Fruit fly (Drosophila melanogaster): ENCODE measurements around the gene 5PtaseI.

The 5PtaseI gene

dm6 chr3R:25049742-25050517 is 5.0 kb upstream of the 5PtaseI start (continued):
- TF ChIP-seq dmrt11E (tag; optimal IDR thresholded peaks at IDR 0.05), result no peak
- TF ChIP-seq Vsx1 (GFP tag; optimal IDR thresholded peaks at IDR 0.05), result no peak
- no peak for TF ChIP-seq CG18619 (GFP tag; optimal IDR thresholded peaks at IDR 0.05)
- no peak for TF ChIP-seq vfl (GFP tag; optimal IDR thresholded peaks at IDR 0.05)
- no peak for TF ChIP-seq GATAe (GFP tag; conservative IDR thresholded peaks at IDR 0.05)
- TF ChIP-seq Side (GFP tag; optimal IDR thresholded peaks at IDR 0.05), result no peak
- TF ChIP-seq Hmx (GFP tag; optimal IDR thresholded peaks at IDR 0.05), result no peak
- no peak for TF ChIP-seq Optix (GFP tag; IDR thresholded peaks at IDR 0.05)
- no peak for TF ChIP-seq fru (optimal IDR thresholded peaks at IDR 0.05)
- TF ChIP-seq CG12104 (GFP tag; optimal IDR thresholded peaks at IDR 0.05), result no peak
- no peak for TF ChIP-seq pho (GFP tag; optimal IDR thresholded peaks at IDR 0.05)
- TF ChIP-seq Lpt (GFP tag; optimal IDR thresholded peaks at IDR 0.05), result no peak
- no peak for TF ChIP-seq crol (GFP tag; IDR thresholded peaks at IDR 0.05)
- TF ChIP-seq onecut (GFP tag; IDR thresholded peaks at IDR 0.05), result peak; percentile 46; the same call in 1 of the 2 replicates
- no peak for TF ChIP-seq slp2 (GFP tag; optimal IDR thresholded peaks at IDR 0.05)
- no peak for TF ChIP-seq Dip2 (GFP tag; IDR thresholded peaks at IDR 0.05)
- TF ChIP-seq NFAT (GFP tag; IDR thresholded peaks at IDR 0.05), result no peak
- no peak for TF ChIP-seq Fer3 (tag; optimal IDR thresholded peaks at IDR 0.05)
- TF ChIP-seq odd (GFP tag; optimal IDR thresholded peaks at IDR 0.05), result peak; percentile 48
- no peak for TF ChIP-seq HHEX (GFP tag; optimal IDR thresholded peaks at IDR 0.05)
- TF ChIP-seq CG17829 (tag; optimal IDR thresholded peaks at IDR 0.05), result peak; percentile 45
- TF ChIP-seq CG15696 (tag; optimal IDR thresholded peaks at IDR 0.05), result no peak
- TF ChIP-seq CG1792 (GFP tag; optimal IDR thresholded peaks at IDR 0.05), result no peak
- TF ChIP-seq MTF-1 (GFP tag; optimal IDR thresholded peaks at IDR 0.05; ENCODE audit: borderline replicate concordance), result peak; percentile 24
- TF ChIP-seq Mes4 (GFP tag; optimal IDR thresholded peaks at IDR 0.05), result no peak
- peak; percentile 91 for TF ChIP-seq CG10543 (GFP tag; optimal IDR thresholded peaks at IDR 0.05)
- TF ChIP-seq ato (GFP tag; IDR thresholded peaks at IDR 0.05; ENCODE audit: partially characterized antibody), result no peak
- no peak for TF ChIP-seq dati (GFP tag; IDR thresholded peaks at IDR 0.05)
- TF ChIP-seq Pdp1 (GFP tag; optimal IDR thresholded peaks at IDR 0.05), result peak in 1 of 2 experiments; percentile 54
- no peak for TF ChIP-seq sisA (GFP tag; IDR thresholded peaks at IDR 0.05)
- TF ChIP-seq CrebB (tag; optimal IDR thresholded peaks at IDR 0.05), result peak; percentile 39
- no peak for TF ChIP-seq Abd-B (GFP tag; optimal IDR thresholded peaks at IDR 0.05)
- no peak for TF ChIP-seq Atf6 (GFP tag; IDR thresholded peaks at IDR 0.05)
- no peak for TF ChIP-seq repo (GFP tag; optimal IDR thresholded peaks at IDR 0.05)
- no peak for TF ChIP-seq dmrt99B (tag; optimal IDR thresholded peaks at IDR 0.05)
- peak; percentile 61 for TF ChIP-seq CG12071 (GFP tag; optimal IDR thresholded peaks at IDR 0.05)
- peak; percentile 14 for TF ChIP-seq Fer2 (tag; optimal IDR thresholded peaks at IDR 0.05)
- TF ChIP-seq trem (tag; optimal IDR thresholded peaks at IDR 0.05), result peak; percentile 48
- TF ChIP-seq CG12299 (tag; optimal IDR thresholded peaks at IDR 0.05), result no peak
- no peak for TF ChIP-seq dan (GFP tag; IDR thresholded peaks at IDR 0.05)
- no peak for TF ChIP-seq gsb (GFP tag; IDR thresholded peaks at IDR 0.05)
- TF ChIP-seq CG13775 (GFP tag; optimal IDR thresholded peaks at IDR 0.05), result no peak
- no peak for TF ChIP-seq CG3847 (GFP tag; IDR thresholded peaks at IDR 0.05)
- TF ChIP-seq Bgb (GFP tag; IDR thresholded peaks at IDR 0.05; ENCODE audit: partially characterized antibody), result no peak
- TF ChIP-seq CG14965 (GFP tag; optimal IDR thresholded peaks at IDR 0.05; ENCODE audit: borderline replicate concordance), result no peak
- no peak for TF ChIP-seq Xrp1 (GFP tag; IDR thresholded peaks at IDR 0.05)
- TF ChIP-seq Opbp (GFP tag; IDR thresholded peaks at IDR 0.05; ENCODE audit: partially characterized antibody), result no peak
- no peak for TF ChIP-seq CG6683 (GFP tag; optimal IDR thresholded peaks at IDR 0.05)
- TF ChIP-seq CG12219 (GFP tag; optimal IDR thresholded peaks at IDR 0.05), result peak; percentile 8
- TF ChIP-seq CG18476 (GFP tag; optimal IDR thresholded peaks at IDR 0.05), result no peak
